Worm (Caenorhabditis elegans) whole organism, L3 larva: ENCODE data around the gene Y48B6A.5.

Source experiments
- R02D3.7 ChIP-seq: fragments of 150-350 bp; optimal IDR thresholded peaks from 2 replicates; lab custom pipeline; 2014; ENCODE audit warnings: missing biosample characterization, missing genetic modification characterization
- elt-1 ChIP-seq: fragments of 150-350 bp; optimal IDR thresholded peaks from 2 replicates; lab custom pipeline; 2014; ENCODE audit warnings: missing biosample characterization, missing genetic modification characterization
- lin-39 ChIP-seq: fragments of 150-350 bp; optimal IDR thresholded peaks from 2 replicates; lab custom pipeline; 2018; ENCODE audit warnings: missing biosample characterization, missing genetic modification reagents, missing genetic modification characterization
- ztf-11 ChIP-seq: fragments of 150-350 bp; optimal IDR thresholded peaks from 2 replicates; lab custom pipeline; 2014; ENCODE audit warnings: missing biosample characterization, missing genetic modification characterization

DNA sequence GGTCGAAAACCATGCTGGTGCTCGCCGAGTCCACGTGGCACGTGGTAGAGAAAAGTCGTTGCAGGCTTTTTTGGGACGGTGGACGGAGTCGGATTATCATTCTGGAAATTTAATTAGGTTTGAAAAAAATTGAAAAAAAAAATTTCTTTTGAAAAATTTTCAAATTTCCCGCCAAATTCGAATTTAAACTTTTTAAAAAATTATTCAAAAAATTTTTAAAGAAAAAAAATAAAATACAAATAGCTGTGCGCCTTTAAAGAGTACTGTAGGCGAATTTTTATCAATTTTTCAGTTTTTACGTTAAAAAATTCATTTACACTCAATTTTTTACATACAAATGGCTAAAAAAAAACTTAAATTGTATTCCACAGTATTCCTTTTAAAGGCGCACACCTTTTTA is 48.2 kb downstream of the Y48B6A.5 start, which contains the start of gene K09E4.3:
- no peak for TF ChIP-seq elt-1 (tag; lab: Kevin White, UChicago)
- no peak for TF ChIP-seq R02D3.7 (tag; lab: Kevin White, UChicago)
- TF ChIP-seq lin-39 (tag; lab: Kevin White, UChicago): no peak
- TF ChIP-seq ztf-11 (tag; lab: Kevin White, UChicago): no peak
